Fruit fly (Drosophila melanogaster) whole organism, embryonic: ENCODE data around the gene mbc.
"Not testable (repeated sequence)": the region's sequence is repeated elsewhere in the genome, so short reads cannot be mapped to it uniquely, and the experiment has no call there.

Source experiments
- Blimp-1 ChIP-seq: fragments of 200-800 bp; sonication (Bioruptor generic); optimal IDR thresholded peaks from 3 replicates; lab custom pipeline; 2018; ENCODE audit warnings: missing biosample characterization, missing genetic modification characterization, mild to moderate bottlenecking, moderate library complexity, missing genetic modification reagents
- CG10274 ChIP-seq: fragments of 200-800 bp; sonication (Bioruptor generic); optimal IDR thresholded peaks from 3 replicates; lab custom pipeline; 2017; ENCODE audit warnings: missing biosample characterization, mild to moderate bottlenecking, missing genetic modification characterization
- CG10959 ChIP-seq: fragments of 200-800 bp; sonication (Bioruptor generic); IDR thresholded peaks from 2 replicates; pipeline ENCODE4 v1.3.6; 2022; ENCODE audit warnings: missing biosample characterization, missing genetic modification characterization
- CG11456 ChIP-seq: fragments of 200-800 bp; sonication (Bioruptor generic); IDR thresholded peaks from 3 replicates; pipeline ENCODE4 v1.3.6; 2022; ENCODE audit warnings: missing biosample characterization, missing genetic modification characterization
- CG12391 ChIP-seq: fragments of 200-800 bp; sonication (Bioruptor generic); optimal IDR thresholded peaks from 3 replicates; lab custom pipeline; 2018; ENCODE audit warnings: missing biosample characterization, mild to moderate bottlenecking, missing genetic modification characterization, moderate library complexity
- CG13287 ChIP-seq: fragments of 200-800 bp; sonication (Bioruptor generic); IDR thresholded peaks from 2 replicates; pipeline ENCODE4 v1.3.6; 2022; ENCODE audit warnings: missing biosample characterization, missing genetic modification characterization; ENCODE audit not compliant: partially characterized antibody
- CG14050 ChIP-seq: fragments of 200-800 bp; sonication (Bioruptor generic); IDR thresholded peaks from 3 replicates; pipeline ENCODE4 v1.3.6; 2022; ENCODE audit warnings: missing biosample characterization, missing genetic modification characterization
- CG18599 ChIP-seq: fragments of 200-800 bp; sonication (Bioruptor generic); optimal IDR thresholded peaks from 3 replicates; lab custom pipeline; 2017; ENCODE audit warnings: missing biosample characterization, missing genetic modification characterization, mild to moderate bottlenecking, moderate library complexity, missing genetic modification reagents
- CG32532 ChIP-seq: fragments of 200-800 bp; sonication (Bioruptor generic); IDR thresholded peaks from 2 replicates; pipeline ENCODE4 v1.3.6; 2022; ENCODE audit warnings: missing biosample characterization, missing genetic modification characterization
- CG34422 ChIP-seq: fragments of 200-800 bp; sonication (Bioruptor generic); IDR thresholded peaks from 3 replicates; pipeline ENCODE4 v1.3.6; 2022; ENCODE audit warnings: missing biosample characterization, missing genetic modification characterization
- CG4360 ChIP-seq: fragments of 200-800 bp; sonication (Bioruptor generic); IDR thresholded peaks from 2 replicates; pipeline ENCODE4 v1.3.6; 2022; ENCODE audit warnings: missing biosample characterization, missing genetic modification characterization
- CG8089 ChIP-seq: fragments of 200-800 bp; sonication (Bioruptor generic); optimal IDR thresholded peaks from 3 replicates; lab custom pipeline; 2016; ENCODE audit warnings: missing biosample characterization, missing genetic modification characterization
- CG8765 ChIP-seq: fragments of 200-800 bp; sonication (Bioruptor generic); IDR thresholded peaks from 2 replicates; pipeline ENCODE4 v1.3.6; 2022; ENCODE audit warnings: missing biosample characterization, missing genetic modification characterization
- CG9932 ChIP-seq: fragments of 200-800 bp; sonication (Bioruptor generic); IDR thresholded peaks from 2 replicates; pipeline ENCODE4 v1.3.6; 2022; ENCODE audit warnings: missing biosample characterization, missing genetic modification characterization
- CTCF ChIP-seq: fragments of 200-800 bp; sonication (Bioruptor generic); optimal IDR thresholded peaks from 2 replicates; lab custom pipeline; 2017; ENCODE audit warnings: missing biosample characterization, mild to moderate bottlenecking, missing genetic modification characterization, moderate library complexity
- Deaf1 ChIP-seq: fragments of 200-800 bp; optimal IDR thresholded peaks from 3 replicates; lab custom pipeline; 2019; ENCODE audit warnings: missing biosample characterization, mild to moderate bottlenecking, missing genetic modification characterization, moderate library complexity
- Hey ChIP-seq: fragments of 200-800 bp; sonication (Bioruptor generic); optimal IDR thresholded peaks from 3 replicates; lab custom pipeline; 2018; ENCODE audit warnings: missing biosample characterization, mild to moderate bottlenecking, missing genetic modification characterization
- Med ChIP-seq: fragments of 200-800 bp; sonication (Bioruptor generic); peaks from one replicate; lab custom pipeline; 2016; ENCODE audit warnings: missing biosample characterization, missing genetic modification characterization, mild to moderate bottlenecking, inconsistent platforms, moderate library complexity
- Mrtf ChIP-seq: fragments of 200-800 bp; sonication (Bioruptor generic); IDR thresholded peaks from 3 replicates; pipeline ENCODE4 v1.3.6; 2022; ENCODE audit warnings: missing biosample characterization, missing genetic modification characterization
- NK7.1 ChIP-seq: fragments of 200-800 bp; sonication (Bioruptor generic); optimal IDR thresholded peaks from 3 replicates; lab custom pipeline; 2016; ENCODE audit warnings: missing biosample characterization, missing genetic modification characterization
- Nf-YB ChIP-seq: fragments of 200-800 bp; sonication (Bioruptor generic); optimal IDR thresholded peaks from 3 replicates; lab custom pipeline; 2019; ENCODE audit warnings: missing biosample characterization, mild to moderate bottlenecking, missing genetic modification characterization, moderate library complexity
- Nf-YC ChIP-seq: fragments of 200-800 bp; optimal IDR thresholded peaks from 3 replicates; lab custom pipeline; 2019; ENCODE audit warnings: missing biosample characterization, mild to moderate bottlenecking, missing genetic modification characterization, moderate library complexity
- Pdp1 ChIP-seq, 2 experiments: fragments of 200-800 bp; sonication (Bioruptor generic); optimal IDR thresholded peaks; 3 replicates each; lab custom pipeline; 2016; ENCODE audit warnings: missing biosample characterization in 2 of 2, missing genetic modification characterization in 2 of 2, mild to moderate bottlenecking in 1 of 2, moderate library complexity in 1 of 2
- Xbp1 ChIP-seq: fragments of 200-800 bp; sonication (Bioruptor generic); optimal IDR thresholded peaks from 3 replicates; lab custom pipeline; 2016; ENCODE audit warnings: missing biosample characterization, mild to moderate bottlenecking, missing genetic modification characterization
- Xrp1 ChIP-seq: fragments of 200-800 bp; sonication (Bioruptor generic); IDR thresholded peaks from 2 replicates; pipeline ENCODE4 v1.3.6; 2022; ENCODE audit warnings: missing biosample characterization, missing genetic modification characterization
- abd-A ChIP-seq: fragments of 200-800 bp; sonication (Bioruptor generic); optimal IDR thresholded peaks from 3 replicates; lab custom pipeline; 2019; ENCODE audit warnings: missing biosample characterization, mild to moderate bottlenecking, missing genetic modification characterization, moderate library complexity
- ato ChIP-seq: fragments of 200-800 bp; sonication (Bioruptor generic); IDR thresholded peaks from 2 replicates; pipeline ENCODE4 v1.3.6; 2022; ENCODE audit warnings: missing biosample characterization, missing genetic modification characterization; ENCODE audit not compliant: partially characterized antibody
- cg ChIP-seq: fragments of 200-800 bp; sonication (Bioruptor generic); optimal IDR thresholded peaks from 3 replicates; lab custom pipeline; 2019; ENCODE audit warnings: missing biosample characterization, mild to moderate bottlenecking, missing genetic modification characterization, moderate library complexity
- ci ChIP-seq: fragments of 200-800 bp; sonication (Bioruptor generic); IDR thresholded peaks from 3 replicates; pipeline ENCODE4 v1.3.6; 2022; ENCODE audit warnings: missing biosample characterization, missing genetic modification characterization
- fd102C ChIP-seq: fragments of 200-800 bp; sonication (Bioruptor generic); optimal IDR thresholded peaks from 2 replicates; lab custom pipeline; 2018; ENCODE audit warnings: missing biosample characterization, mild to moderate bottlenecking, missing genetic modification characterization, moderate library complexity
- lov ChIP-seq, 2 experiments: fragments of 200-800 bp in 1 of 2; fragments of >200 bp in 1 of 2; sonication (Bioruptor generic) in 1 of 2; IDR thresholded peaks in 1 of 2; optimal IDR thresholded peaks in 1 of 2; 2 replicates in 1 of 2; 3 replicates in 1 of 2; pipeline versions ENCODE4 v1.3.6 to Lab custom; 2017 to 2022; ENCODE audit warnings: missing biosample characterization in 1 of 2, missing genetic modification characterization in 1 of 2
- nerfin-1 ChIP-seq: fragments of 200-800 bp; sonication (Bioruptor generic); optimal IDR thresholded peaks from 3 replicates; lab custom pipeline; 2019; ENCODE audit warnings: missing biosample characterization, mild to moderate bottlenecking, missing genetic modification characterization, moderate library complexity
- prd ChIP-seq, 3 experiments: fragments of >200 bp in 2 of 3; fragments of 200-800 bp in 1 of 3; sonication (Bioruptor generic) in 1 of 3; optimal IDR thresholded peaks in 2 of 3; IDR thresholded peaks in 1 of 3; 2 replicates in 2 of 3; 3 replicates in 1 of 3; pipeline versions ENCODE4 v1.3.6 to Lab custom; 2017 to 2022; ENCODE audit warnings: missing biosample characterization in 1 of 3, missing genetic modification characterization in 1 of 3
- pros ChIP-seq: fragments of 200-800 bp; sonication (Bioruptor generic); optimal IDR thresholded peaks from 3 replicates; lab custom pipeline; 2019; ENCODE audit warnings: missing biosample characterization, mild to moderate bottlenecking, missing genetic modification characterization, moderate library complexity
- pum ChIP-seq: fragments of 200-800 bp; sonication (Bioruptor generic); optimal IDR thresholded peaks from 2 replicates; lab custom pipeline; 2016; ENCODE audit warnings: missing biosample characterization, missing genetic modification characterization
- run ChIP-seq: fragments of 200-800 bp; sonication (Bioruptor generic); optimal IDR thresholded peaks from 3 replicates; lab custom pipeline; 2018; ENCODE audit warnings: missing biosample characterization, mild to moderate bottlenecking, missing genetic modification characterization
- sd ChIP-seq: fragments of 200-800 bp; sonication (Bioruptor generic); optimal IDR thresholded peaks from 3 replicates; lab custom pipeline; 2018; ENCODE audit warnings: missing biosample characterization, mild to moderate bottlenecking, missing genetic modification characterization, moderate library complexity
- sens ChIP-seq: fragments of 200-800 bp; sonication (Bioruptor generic); peaks from one replicate; lab custom pipeline; 2016; ENCODE audit warnings: missing biosample characterization, missing genetic modification characterization
- shn ChIP-seq: fragments of 200-800 bp; sonication (Bioruptor generic); optimal IDR thresholded peaks from 3 replicates; lab custom pipeline; 2016; ENCODE audit warnings: missing biosample characterization, missing genetic modification characterization
- wdn ChIP-seq: fragments of 200-800 bp; sonication (Bioruptor generic); IDR thresholded peaks from 2 replicates; pipeline ENCODE4 v1.3.6; 2022; ENCODE audit warnings: missing biosample characterization, missing genetic modification characterization
- zfh1 ChIP-seq: fragments of 200-800 bp; sonication (Bioruptor generic); IDR thresholded peaks from 3 replicates; pipeline ENCODE4 v1.3.6; 2022; ENCODE audit warnings: missing biosample characterization, missing genetic modification characterization

mbc gene

dm6 chr3R:23823678-23824077 is 42.1 kb downstream of the mbc start:
- TF ChIP-seq Pdp1 (GFP tag; optimal IDR thresholded peaks at IDR 0.05; lab: Kevin White, UChicago) (peak in 1 of 2 experiments; percentile 80), nerfin-1 (tag; lab: Kevin White, UChicago) (no peak), Blimp-1 (GFP tag; lab: Kevin White, UChicago) (peak; percentile 27), CG9932 (GFP tag; lab: Robert Waterston, UW) (0 out of 2 replicates have a peak, but pooled peaks have one; percentile 9), CG13287 (GFP tag; lab: Robert Waterston, UW) (no peak), shn (no peak)

dm6 chr3R:23827093-23827492 is 45.5 kb downstream of the mbc start:
- TF ChIP-seq CG11456 (GFP tag; lab: Robert Waterston, UW) = 0 out of 3 replicates have a peak, but pooled peaks have one; percentile 17
- peak; percentile 65 for TF ChIP-seq Nf-YB (GFP tag; lab: Kevin White, UChicago)
- TF ChIP-seq fd102C = no peak
- no peak for TF ChIP-seq run (tag; lab: Kevin White, UChicago)
- TF ChIP-seq cg (GFP tag; lab: Kevin White, UChicago) = peak; percentile 51
- no peak for TF ChIP-seq CG8089 (GFP tag; lab: Kevin White, UChicago)
- TF ChIP-seq ci (GFP tag; lab: Robert Waterston, UW) = no peak
- no peak for TF ChIP-seq CG12391 (tag; lab: Kevin White, UChicago)
- TF ChIP-seq ato (GFP tag; lab: Robert Waterston, UW) = no peak
- no peak for TF ChIP-seq Mrtf
- no peak for TF ChIP-seq Xbp1 (GFP tag; lab: Kevin White, UChicago)
- no peak for TF ChIP-seq NK7.1 (GFP tag; lab: Kevin White, UChicago)
- peak; percentile 16; the same call in 1 of the 2 replicates for TF ChIP-seq CG32532 (GFP tag; lab: Robert Waterston, UW)
- TF ChIP-seq CTCF (GFP tag; lab: Kevin White, UChicago) = no peak
- TF ChIP-seq CG18599 = peak; percentile 9
- peak; percentile 29 for TF ChIP-seq Deaf1
- no peak for TF ChIP-seq CG10274 (GFP tag; lab: Kevin White, UChicago)
- TF ChIP-seq CG14050 = no peak
- TF ChIP-seq Med (GFP tag; lab: Kevin White, UChicago) = peak; percentile 40
- no peak for TF ChIP-seq pum
- 0 out of 2 replicates have a peak, but pooled peaks have one; percentile 18 for TF ChIP-seq wdn (GFP tag; lab: Robert Waterston, UW)
- TF ChIP-seq CG8765 (GFP tag; lab: Robert Waterston, UW) = no peak
- TF ChIP-seq Nf-YC (tag; lab: Kevin White, UChicago) = peak; percentile 74
- peak; percentile 86 for TF ChIP-seq nerfin-1 (tag; lab: Kevin White, UChicago)
- TF ChIP-seq sd (tag; lab: Kevin White, UChicago) = peak; percentile 79
- TF ChIP-seq lov (optimal IDR thresholded peaks at IDR 0.05; lab: Kevin White, UChicago) = no peak
- TF ChIP-seq lov (GFP tag; IDR thresholded peaks at IDR 0.05; lab: Robert Waterston, UW) = 0 out of 3 replicates have a peak, but pooled peaks have one; percentile 18
- TF ChIP-seq Hey = peak; percentile 76
- peak; percentile 70 for TF ChIP-seq abd-A (tag; lab: Kevin White, UChicago)

dm6 chr3R:23827821-23828220 is 46.3 kb downstream of the mbc start:
- TF ChIP-seq prd (optimal IDR thresholded peaks at IDR 0.05; lab: Kevin White, UChicago) = not testable (repeated sequence)
- peak; percentile 59 for TF ChIP-seq prd (GFP tag; IDR thresholded peaks at IDR 0.05; lab: Robert Waterston, UW)
- TF ChIP-seq zfh1 (GFP tag; lab: Robert Waterston, UW) = 0 out of 3 replicates have a peak, but pooled peaks have one; percentile 22
- TF ChIP-seq sens (GFP tag; lab: Kevin White, UChicago) = peak; percentile 64
- peak; percentile 15 for TF ChIP-seq pros (GFP tag; lab: Kevin White, UChicago)
- peak; percentile 38; the same call in 1 of the 2 replicates for TF ChIP-seq CG4360
- TF ChIP-seq CG34422 = 0 out of 3 replicates have a peak, but pooled peaks have one; percentile 7
- TF ChIP-seq CG10959 (GFP tag; lab: Robert Waterston, UW) = peak; percentile 56; the same call in 1 of the 2 replicates
- 0 out of 2 replicates have a peak, but pooled peaks have one; percentile 28 for TF ChIP-seq Xrp1 (GFP tag; lab: Robert Waterston, UW)
- peak; percentile 44 for TF ChIP-seq Med (GFP tag; lab: Kevin White, UChicago)
- TF ChIP-seq, all 482 proteins: peak for 9; not testable (repeated sequence) for 473
